Fruit fly (Drosophila melanogaster) S2 (cell line): Measurements from ENCODE around the gene Hr39.

Experiments
- CG8478 ChIP-seq: fragments of >200 bp; optimal IDR thresholded peaks from 2 replicates; lab custom pipeline; 2018
- CTCF ChIP-seq, 2 experiments: fragments of >200 bp; optimal IDR thresholded peaks; 2 replicates each; lab custom pipeline; 2018

DNA sequence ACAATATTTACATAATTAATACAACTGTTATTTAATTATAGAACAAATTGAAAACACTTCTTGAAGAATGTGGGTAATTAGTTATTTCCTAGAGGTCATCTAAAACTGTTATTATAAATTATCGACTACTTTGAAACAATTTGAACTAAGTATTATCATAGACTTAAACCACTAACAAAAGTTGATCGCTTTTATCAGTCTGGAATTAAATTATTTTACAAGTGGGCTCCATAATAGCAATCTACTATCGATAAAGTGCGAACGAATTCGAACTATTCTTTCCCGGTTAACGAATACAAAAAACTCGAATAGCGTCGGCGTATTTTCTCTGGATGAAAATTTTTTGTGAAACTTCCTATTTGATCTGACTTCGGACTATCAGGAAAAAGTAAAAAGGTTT is 417 bp upstream of the Hr39 start, which contains the start of gene CG31626:
- TF ChIP-seq CTCF (optimal IDR thresholded peaks at IDR 0.05; lab: Kevin White, UChicago) (no peak), CG8478 (lab: Kevin White, UChicago) (no peak)
